Fruit fly (Drosophila melanogaster) whole organism, pupa: Measurements from ENCODE around the gene CG2772.
A peak's percentile ranks its signal among the peaks of the same experiment; 100 is the strongest.

Experiments
- CG13204 ChIP-seq: fragments of 200-800 bp; sonication (Bioruptor generic); optimal IDR thresholded peaks from 2 replicates; lab custom pipeline; 2018; ENCODE audit warnings: missing biosample characterization, mild to moderate bottlenecking, missing genetic modification characterization, moderate library complexity
- CG14655 ChIP-seq: fragments of 200-800 bp; sonication (Bioruptor generic); optimal IDR thresholded peaks from 3 replicates; lab custom pipeline; 2017; ENCODE audit warnings: mild to moderate bottlenecking, missing biosample characterization, missing genetic modification reagents, missing genetic modification characterization
- CG32121 ChIP-seq: fragments of 200-800 bp; sonication (Bioruptor generic); IDR thresholded peaks from 2 replicates; pipeline ENCODE4 v1.3.6; 2022; ENCODE audit warnings: missing biosample characterization, missing genetic modification characterization
- CG34367 ChIP-seq: fragments of 200-800 bp; sonication (Bioruptor generic); optimal IDR thresholded peaks from 2 replicates; lab custom pipeline; 2018; ENCODE audit warnings: missing biosample characterization, mild to moderate bottlenecking, missing genetic modification characterization
- CG8159 ChIP-seq: fragments of 200-800 bp; sonication (Bioruptor generic); optimal IDR thresholded peaks from 3 replicates; lab custom pipeline; 2018; ENCODE audit warnings: missing biosample characterization, mild to moderate bottlenecking, missing genetic modification characterization, moderate library complexity
- CG8301 ChIP-seq: fragments of 200-800 bp; sonication (Bioruptor generic); optimal IDR thresholded peaks from 2 replicates; lab custom pipeline; 2018; ENCODE audit warnings: missing biosample characterization, mild to moderate bottlenecking, missing genetic modification characterization
- CG9948 ChIP-seq: fragments of 200-800 bp; sonication (Bioruptor generic); optimal IDR thresholded peaks from 2 replicates; lab custom pipeline; 2018; ENCODE audit warnings: missing biosample characterization, mild to moderate bottlenecking, missing genetic modification characterization, moderate library complexity
- D1 ChIP-seq: fragments of 200-800 bp; sonication (Bioruptor generic); optimal IDR thresholded peaks from 2 replicates; lab custom pipeline; 2018; ENCODE audit warnings: missing biosample characterization, mild to moderate bottlenecking, missing genetic modification characterization, moderate library complexity
- EcR ChIP-seq: fragments of 200-800 bp; sonication (Bioruptor generic); optimal IDR thresholded peaks from 3 replicates; lab custom pipeline; 2019; ENCODE audit warnings: missing biosample characterization, missing genetic modification characterization, mild to moderate bottlenecking, moderate library complexity, missing genetic modification reagents
- Ets98B ChIP-seq: fragments of 200-800 bp; sonication (Bioruptor generic); IDR thresholded peaks from 2 replicates; pipeline ENCODE4 v1.3.6; 2022; ENCODE audit warnings: missing biosample characterization, missing genetic modification characterization
- Pif1A ChIP-seq: fragments of 200-800 bp; sonication (Bioruptor generic); optimal IDR thresholded peaks from 3 replicates; lab custom pipeline; 2016; ENCODE audit warnings: missing biosample characterization, missing genetic modification characterization
- Snoo ChIP-seq: fragments of 200-800 bp; sonication (Bioruptor generic); optimal IDR thresholded peaks from 3 replicates; lab custom pipeline; 2017; ENCODE audit warnings: missing biosample characterization, mild to moderate bottlenecking, missing genetic modification characterization, inconsistent platforms
- gl ChIP-seq: fragments of 200-800 bp; sonication (Bioruptor generic); optimal IDR thresholded peaks from 2 replicates; lab custom pipeline; 2018; ENCODE audit warnings: missing biosample characterization, mild to moderate bottlenecking, missing genetic modification characterization
- rn ChIP-seq: fragments of 200-800 bp; sonication (Bioruptor generic); IDR thresholded peaks from 2 replicates; pipeline ENCODE4 v1.3.6; 2022; ENCODE audit warnings: missing biosample characterization, missing genetic modification characterization

- TF ChIP-seq rn (GFP tag; lab: Robert Waterston, UW) (no peak), D1 (tag; lab: Kevin White, UChicago) (no peak), Snoo (peak; percentile 22), EcR (peak; percentile 70), CG34367 (tag; lab: Kevin White, UChicago) (no peak), Pif1A (GFP tag; lab: Kevin White, UChicago) (no peak), CG14655 (GFP tag; lab: Kevin White, UChicago) (no peak), CG8159 (peak; percentile 36), CG13204 (no peak), Ets98B (GFP tag; lab: Robert Waterston, UW) (no peak), CG8301 (no peak), CG9948 (no peak), CG32121 (GFP tag; lab: Robert Waterston, UW) (no peak), gl (tag; lab: Kevin White, UChicago) (no peak)
These were observed 29.4 kb downstream of the CG2772 start for dm6 chr2L:3475168-3475567.
